Worm (Caenorhabditis elegans) whole organism, L2 larva: Measurements from ENCODE around the gene C10E2.1.
A peak's percentile ranks its signal among the peaks of the same experiment; 100 is the strongest.

Experiments
- alr-1 ChIP-seq: fragments of 150-350 bp; optimal IDR thresholded peaks from 2 replicates; lab custom pipeline; 2014; ENCODE audit warnings: missing biosample characterization, missing genetic modification characterization
- ama-1 ChIP-seq: fragments of 150-350 bp; optimal IDR thresholded peaks from 2 replicates; lab custom pipeline; 2018; ENCODE audit warnings: inconsistent platforms
- blmp-1 ChIP-seq: sonication (generic microtip); optimal IDR thresholded peaks from 2 replicates; lab custom pipeline; 2017; ENCODE audit warnings: missing genetic modification characterization, mild to moderate bottlenecking, missing compliant biosample characterization, antibody characterized with exemption, moderate library complexity; ENCODE audit not compliant: insufficient read depth
- ceh-82 ChIP-seq: fragments of 150-350 bp; optimal IDR thresholded peaks from 2 replicates; lab custom pipeline; 2014; ENCODE audit warnings: missing biosample characterization, missing genetic modification characterization
- lsy-2 ChIP-seq, 2 experiments: fragments of 150-350 bp in 1 of 2; sonication (generic microtip) in 1 of 2; optimal IDR thresholded peaks; 2 replicates each; lab custom pipeline; 2014 to 2017; ENCODE audit warnings: missing biosample characterization in 2 of 2, missing genetic modification characterization in 2 of 2
- mdl-1 ChIP-seq, 2 experiments: fragments of 150-350 bp in 1 of 2; sonication (generic microtip) in 1 of 2; optimal IDR thresholded peaks; 2 replicates each; lab custom pipeline; 2017; ENCODE audit warnings: missing biosample characterization in 2 of 2, missing genetic modification characterization in 2 of 2
- nhr-12 ChIP-seq: fragments of 150-350 bp; optimal IDR thresholded peaks from 2 replicates; lab custom pipeline; 2014; ENCODE audit warnings: missing biosample characterization, missing genetic modification characterization
- nhr-77 ChIP-seq: fragments of 150-350 bp; optimal IDR thresholded peaks from 2 replicates; lab custom pipeline; 2014; ENCODE audit warnings: missing biosample characterization, missing genetic modification characterization
- snpc-4 ChIP-seq: fragments of 150-350 bp; optimal IDR thresholded peaks from 2 replicates; lab custom pipeline; 2014; ENCODE audit warnings: missing biosample characterization, missing genetic modification characterization
- unc-55 ChIP-seq: fragments of 150-350 bp; sonication (generic microtip); optimal IDR thresholded peaks from 3 replicates; lab custom pipeline; 2014; ENCODE audit warnings: missing biosample characterization, missing genetic modification reagents, missing genetic modification characterization
- unc-62 ChIP-seq: fragments of 150-350 bp; optimal IDR thresholded peaks from 2 replicates; lab custom pipeline; 2014; ENCODE audit warnings: missing biosample characterization, missing genetic modification reagents, missing genetic modification characterization

- TF ChIP-seq nhr-77 (tag; lab: Kevin White, UChicago) (no peak), unc-62 (no peak), ama-1 (lab: Kevin White, UChicago) (no peak), ceh-82 (tag; lab: Kevin White, UChicago) (no peak), unc-55 (no peak), blmp-1 (no peak), lsy-2 (tag; optimal IDR thresholded peaks at IDR 0.05; lab: Kevin White, UChicago) (peak in 1 of 2 experiments; percentile 29), mdl-1 (tag; optimal IDR thresholded peaks at IDR 0.05; lab: Kevin White, UChicago) (peak in 1 of 2 experiments; percentile 46), nhr-12 (tag; lab: Kevin White, UChicago) (no peak), snpc-4 (tag; lab: Kevin White, UChicago) (no peak), alr-1 (tag; lab: Kevin White, UChicago) (no peak)
Measured at ce11 chrX:16737478-16737877, 25.2 kb upstream of the C10E2.1 start.
